Fruit fly (Drosophila melanogaster) S2 (cell line): ENCODE measurements around the gene CG3942.

Experiments used
- CG8478 ChIP-seq: fragments of >200 bp; optimal IDR thresholded peaks from 2 replicates; lab custom pipeline; 2018
- CTCF ChIP-seq, 2 experiments: fragments of >200 bp; optimal IDR thresholded peaks; 2 replicates each; lab custom pipeline; 2018

The CG3942 gene

dm6 chr3R:12250204-12250603 is 3.8 kb upstream of the CG3942 start:
- TF ChIP-seq CG8478 (lab: Kevin White, UChicago), result no peak
- TF ChIP-seq CTCF (optimal IDR thresholded peaks at IDR 0.05; lab: Kevin White, UChicago), result no peak

- TF ChIP-seq CG8478 (lab: Kevin White, UChicago) (no peak), CTCF (optimal IDR thresholded peaks at IDR 0.05; lab: Kevin White, UChicago) (no peak)
These were observed 2.5 kb upstream of the CG3942 start for dm6 chr3R:12251534-12251933.

- TF ChIP-seq CTCF (optimal IDR thresholded peaks at IDR 0.05; lab: Kevin White, UChicago), result no peak
- TF ChIP-seq CG8478 (lab: Kevin White, UChicago), result no peak
These were observed 1.4 kb upstream of the CG3942 start for dm6 chr3R:12252457-12253065.

DNA sequence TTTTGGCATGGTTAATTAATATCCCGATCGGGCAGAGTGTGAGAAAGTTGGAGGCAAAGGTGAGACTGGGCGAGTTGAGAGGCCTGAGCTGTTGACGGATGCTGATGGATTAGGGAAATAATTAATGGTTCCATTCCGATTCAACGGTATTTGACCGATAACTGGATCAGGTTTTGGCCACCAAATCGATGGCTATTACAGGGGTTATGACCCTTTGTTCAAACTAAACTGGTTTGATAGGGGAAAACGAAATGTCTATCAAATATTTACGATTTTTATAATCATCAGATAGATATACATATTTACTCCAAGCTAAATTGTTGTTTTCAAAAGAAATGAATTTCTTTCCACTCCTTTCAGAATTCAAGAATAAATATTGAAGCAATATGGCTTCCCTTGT is 4.5 kb downstream of the CG3942 start, which contains the start of the genes CG44037 and svp:
TSS of gene CG44037 (plus strand) at position 301 of the 400 bp plus-strand sequence.
TSS of gene svp (plus strand) at position 301 of the 400 bp plus-strand sequence.
- TF ChIP-seq CG8478 (lab: Kevin White, UChicago) (no peak), CTCF (optimal IDR thresholded peaks at IDR 0.05; lab: Kevin White, UChicago) (no peak)

dm6 chr3R:12259013-12259412 is 5.0 kb downstream of the CG3942 start:
- TF ChIP-seq CG8478 (lab: Kevin White, UChicago) (no peak), CTCF (optimal IDR thresholded peaks at IDR 0.05; lab: Kevin White, UChicago) (no peak)

dm6 chr3R:12259819-12260218 is 5.8 kb downstream of the CG3942 start:
- TF ChIP-seq CTCF (optimal IDR thresholded peaks at IDR 0.05; lab: Kevin White, UChicago), result no peak
- no peak for TF ChIP-seq CG8478 (lab: Kevin White, UChicago)

DNA sequence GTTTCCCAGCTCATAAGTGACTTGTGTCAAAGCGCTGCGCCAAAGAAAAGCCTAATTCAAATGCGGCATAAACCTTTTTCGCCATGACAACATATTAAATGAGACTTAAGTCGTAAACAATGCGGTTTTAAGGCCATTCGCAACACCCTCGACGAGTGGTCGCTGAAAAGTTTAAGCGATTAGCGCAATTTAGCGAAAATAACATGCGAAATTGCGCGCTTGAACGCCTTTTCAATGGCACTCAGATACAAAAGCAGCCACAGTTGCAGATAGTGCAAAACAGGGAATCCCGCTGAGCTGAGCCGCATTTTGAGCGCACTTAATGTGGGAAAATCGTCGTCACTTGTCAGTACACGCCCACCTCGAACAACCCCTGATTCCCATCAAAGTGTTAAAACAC is 6.7 kb downstream of the CG3942 start, which contains the start of gene CG44038:
TSS of gene CG44038 (plus strand) at position 301 of the 400 bp plus-strand sequence.
- no peak for TF ChIP-seq CTCF (optimal IDR thresholded peaks at IDR 0.05; lab: Kevin White, UChicago)
- no peak for TF ChIP-seq CG8478 (lab: Kevin White, UChicago)

dm6 chr3R:12269889-12270403 is 16.0 kb downstream of the CG3942 start:
- no peak for TF ChIP-seq CG8478 (lab: Kevin White, UChicago)
- TF ChIP-seq CTCF (optimal IDR thresholded peaks at IDR 0.05; lab: Kevin White, UChicago), result no peak

- TF ChIP-seq CTCF (optimal IDR thresholded peaks at IDR 0.05; lab: Kevin White, UChicago), result no peak
- no peak for TF ChIP-seq CG8478 (lab: Kevin White, UChicago)
These were observed 16.6 kb downstream of the CG3942 start, which contains the start of gene CG17738 for dm6 chr3R:12270590-12270989. CG17738 (plus strand) TSS chr3R:12270890.

DNA sequence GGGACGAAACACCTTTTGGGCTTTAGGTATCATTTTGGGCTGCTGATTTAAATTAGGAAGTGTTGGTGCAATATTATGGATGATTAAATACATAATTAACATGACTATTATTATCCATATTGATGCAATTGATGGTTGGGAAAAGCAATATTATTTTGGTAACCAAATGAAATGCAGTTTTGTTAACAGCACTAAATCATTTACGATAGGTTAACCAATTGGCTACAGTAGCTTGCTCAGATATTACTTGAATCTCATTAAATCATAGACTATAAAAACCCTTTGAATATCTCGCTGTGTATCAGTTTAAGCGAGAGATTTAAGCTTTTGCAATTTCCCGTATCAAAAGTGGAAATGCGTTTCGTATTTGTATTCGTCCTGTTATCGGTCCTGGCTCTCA is 18.8 kb downstream of the CG3942 start, which contains the start of gene Sfp87B:
TSS of gene Sfp87B (plus strand) at position 301 of the 400 bp plus-strand sequence.
- TF ChIP-seq CTCF (optimal IDR thresholded peaks at IDR 0.05; lab: Kevin White, UChicago) (no peak), CG8478 (lab: Kevin White, UChicago) (no peak)

- TF ChIP-seq CTCF (optimal IDR thresholded peaks at IDR 0.05; lab: Kevin White, UChicago) (peak; percentile 89 to 97), CG8478 (lab: Kevin White, UChicago) (peak; percentile 63)
These were observed 25.0 kb downstream of the CG3942 start for dm6 chr3R:12279019-12279418.

DNA sequence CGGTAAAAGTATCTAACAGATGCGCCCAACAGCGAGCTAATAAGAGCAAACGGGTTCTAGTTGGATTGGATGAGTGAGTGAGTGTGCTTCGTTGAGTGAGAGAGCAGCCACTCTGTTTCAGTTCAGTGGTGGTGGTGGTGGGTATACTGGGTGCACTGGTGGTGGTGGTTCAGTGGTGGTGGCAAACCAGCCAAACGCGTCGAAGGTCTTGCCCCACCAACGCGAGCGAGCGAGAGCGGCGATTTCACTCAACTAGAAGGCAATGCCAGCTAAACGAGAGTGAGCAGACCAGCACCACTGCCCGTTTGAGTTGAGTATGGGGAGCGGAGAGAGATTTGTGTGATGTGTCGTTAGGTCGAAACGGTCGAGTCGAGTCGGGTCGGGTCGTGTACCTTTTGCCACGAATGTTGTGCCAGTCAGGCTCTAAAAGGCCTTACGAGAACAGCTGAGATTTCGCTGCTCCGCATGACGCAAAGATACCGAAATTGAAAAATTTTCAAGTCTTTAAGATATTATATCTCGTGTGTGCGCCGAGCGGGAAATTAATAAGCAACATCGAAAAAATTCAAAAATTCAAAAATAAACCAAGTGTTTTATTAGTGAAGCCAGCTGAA is 26.8 kb downstream of the CG3942 start:
- TF ChIP-seq CG8478 (lab: Kevin White, UChicago) (no peak), CTCF (optimal IDR thresholded peaks at IDR 0.05; lab: Kevin White, UChicago) (peak; percentile 44 to 60)

- TF ChIP-seq CG8478 (lab: Kevin White, UChicago) (no peak), CTCF (optimal IDR thresholded peaks at IDR 0.05; lab: Kevin White, UChicago) (no peak)
These were observed 31.6 kb downstream of the CG3942 start for dm6 chr3R:12285589-12285988.

dm6 chr3R:12288580-12289299 is 34.8 kb downstream of the CG3942 start:
- TF ChIP-seq CTCF (optimal IDR thresholded peaks at IDR 0.05; lab: Kevin White, UChicago), result no peak
- no peak for TF ChIP-seq CG8478 (lab: Kevin White, UChicago)
